Worm (Caenorhabditis elegans) whole organism, late embryonic: ENCODE results near the gene acdh-6.

Experiments
- ama-1 ChIP-seq: fragments of 150-350 bp; optimal IDR thresholded peaks from 2 replicates; lab custom pipeline; 2014
- ceh-14 ChIP-seq: sonication (generic microtip); optimal IDR thresholded peaks from 2 replicates; lab custom pipeline; 2016; ENCODE audit warnings: missing genotype, missing genetic modification characterization, missing compliant biosample characterization
- ceh-19 ChIP-seq: fragments of 200-800 bp; sonication (Bioruptor generic); optimal IDR thresholded peaks from 2 replicates; lab custom pipeline; 2018; ENCODE audit warnings: mild to moderate bottlenecking, missing genetic modification characterization, missing compliant biosample characterization
- ceh-24 ChIP-seq: sonication (generic microtip); optimal IDR thresholded peaks from 2 replicates; lab custom pipeline; 2016; ENCODE audit warnings: mild to moderate bottlenecking, missing genetic modification characterization, missing compliant biosample characterization
- fax-1 ChIP-seq: sonication (generic microtip); optimal IDR thresholded peaks from 2 replicates; lab custom pipeline; 2016; ENCODE audit warnings: missing genotype, missing genetic modification characterization, missing compliant biosample characterization
- hlh-13 ChIP-seq: fragments of 200-800 bp; sonication (Bioruptor generic); optimal IDR thresholded peaks from 2 replicates; lab custom pipeline; 2018; ENCODE audit warnings: mild to moderate bottlenecking, missing genetic modification characterization, missing compliant biosample characterization
- lim-6 ChIP-seq: sonication (generic microtip); optimal IDR thresholded peaks from 2 replicates; lab custom pipeline; 2016; ENCODE audit warnings: missing genetic modification characterization, missing compliant biosample characterization
- madf-2 ChIP-seq: sonication (generic microtip); optimal IDR thresholded peaks from 2 replicates; lab custom pipeline; 2017; ENCODE audit warnings: missing genetic modification characterization, missing compliant biosample characterization
- nfya-1 ChIP-seq: sonication (generic microtip); optimal IDR thresholded peaks from 2 replicates; lab custom pipeline; 2017; ENCODE audit warnings: missing genetic modification characterization, mild to moderate bottlenecking, missing compliant biosample characterization, antibody characterized with exemption, moderate library complexity
- pag-3 ChIP-seq: sonication (generic microtip); optimal IDR thresholded peaks from 2 replicates; lab custom pipeline; 2016; ENCODE audit warnings: missing compliant biosample characterization, missing genetic modification characterization, borderline replicate concordance
- pqm-1 ChIP-seq: sonication (generic microtip); optimal IDR thresholded peaks from 2 replicates; lab custom pipeline; 2016; ENCODE audit warnings: missing genetic modification characterization, missing compliant biosample characterization
- ref-2 ChIP-seq: sonication (generic microtip); optimal IDR thresholded peaks from 2 replicates; lab custom pipeline; 2016; ENCODE audit warnings: missing genetic modification characterization, missing compliant biosample characterization
- unc-55 ChIP-seq: sonication (generic microtip); optimal IDR thresholded peaks from 2 replicates; lab custom pipeline; 2017; ENCODE audit warnings: missing biosample characterization, missing genetic modification reagents, missing genetic modification characterization

ce11 chrIII:8605532-8605931, 44.6 kb downstream of the acdh-6 start, which contains the start of gene C06E1.1:
- TF ChIP-seq pqm-1 (tag; lab: Kevin White, UChicago) (no peak), ama-1 (lab: Kevin White, UChicago) (no peak), pag-3 (no peak), madf-2 (no peak), lim-6 (no peak), ceh-24 (tag; lab: Kevin White, UChicago) (no peak), ceh-19 (GFP tag; lab: Kevin White, UChicago) (no peak), hlh-13 (GFP tag; lab: Kevin White, UChicago) (no peak), unc-55 (GFP tag; lab: Kevin White, UChicago) (no peak), ref-2 (no peak), fax-1 (tag; lab: Kevin White, UChicago) (no peak), ceh-14 (tag; lab: Kevin White, UChicago) (no peak), nfya-1 (tag; lab: Kevin White, UChicago) (no peak)
